Worm (Caenorhabditis elegans) whole organism, midembryonic: ENCODE data around the gene lgc-33.

Experiments
- flt-1 ChIP-seq: fragments of 200-800 bp; sonication (Bioruptor generic); IDR thresholded peaks from 2 replicates; pipeline ENCODE4 v1.3.6; 2022; ENCODE audit warnings: missing genetic modification characterization, missing compliant biosample characterization
- klf-2 ChIP-seq: fragments of 200-800 bp; sonication (Bioruptor generic); conservative IDR thresholded peaks from 2 replicates; pipeline ENCODE4 v1.3.6; 2022; ENCODE audit warnings: missing genetic modification reagents, missing genetic modification characterization, missing compliant biosample characterization
- ref-1 ChIP-seq: fragments of 200-800 bp; sonication (Bioruptor generic); conservative IDR thresholded peaks from 2 replicates; pipeline ENCODE4 v1.3.6; 2022; ENCODE audit warnings: missing genetic modification reagents, missing genetic modification characterization, missing compliant biosample characterization
- ztf-29 ChIP-seq: fragments of 200-800 bp; sonication (Bioruptor generic); IDR thresholded peaks from 2 replicates; pipeline ENCODE4 v1.3.6; 2022; ENCODE audit warnings: missing genetic modification reagents, missing genetic modification characterization, missing compliant biosample characterization

- TF ChIP-seq ref-1 (GFP tag; lab: Robert Waterston, UW), result no peak
- no peak for TF ChIP-seq klf-2
- no peak for TF ChIP-seq ztf-29 (GFP tag; lab: Robert Waterston, UW)
- TF ChIP-seq flt-1 (GFP tag; lab: Robert Waterston, UW), result no peak
These were observed 29.4 kb downstream of the lgc-33 start, which contains the start of gene Y55F3BR.1 for ce11 chrIV:874677-875076.
